Worm (Caenorhabditis elegans): ENCODE results near the gene srt-3.
"Not testable (repeated sequence)": the region's sequence is repeated elsewhere in the genome, so short reads cannot be mapped to it uniquely, and the experiment has no call there.

srt-3 gene

DNA sequence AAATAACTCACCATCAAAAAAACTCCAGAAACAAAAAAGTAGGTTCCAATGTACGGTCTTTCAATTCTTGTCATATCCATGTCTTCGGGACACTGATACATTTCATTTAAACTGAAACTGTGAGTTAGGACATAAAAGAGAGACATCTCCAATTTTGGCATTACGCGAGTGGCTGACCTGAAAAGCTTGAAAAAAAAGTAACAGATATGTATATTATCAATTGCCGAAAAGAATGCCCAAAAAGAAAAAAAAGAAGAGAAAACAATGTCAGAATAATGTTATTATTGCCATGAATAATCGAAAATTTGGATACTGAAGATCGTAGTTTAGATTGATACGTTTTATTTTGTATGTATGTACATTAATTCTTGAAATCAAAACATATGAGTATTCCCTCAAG, 3.5 kb downstream of the srt-3 start, which contains the start of gene srt-14:
Gene srt-14 (minus strand): TSS at position 101 of the 400 bp plus-strand sequence.
- TF ChIP-seq unc-62 (GFP tag; optimal IDR thresholded peaks at IDR 0.05): no peak

DNA sequence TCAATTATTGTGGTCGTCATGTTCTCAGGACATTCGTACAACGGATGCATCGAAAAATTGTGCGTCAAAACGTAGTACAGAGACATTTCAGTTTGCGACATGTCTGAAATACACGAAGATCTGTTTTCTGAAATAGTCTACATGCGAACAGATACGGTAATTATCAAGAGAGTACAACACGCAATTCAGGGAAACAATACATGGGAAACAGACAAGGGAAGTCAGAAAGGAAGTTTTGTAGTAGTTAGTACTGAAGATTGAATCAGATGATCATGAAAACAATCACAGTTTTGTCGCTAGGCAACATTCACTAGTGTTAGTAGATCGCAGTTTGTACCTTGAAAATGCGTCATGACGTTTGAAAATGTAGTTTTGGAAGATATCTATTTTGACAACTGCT, 9.9 kb downstream of the srt-3 start, which contains the start of gene srt-13:
Gene srt-13 (minus strand): TSS at position 101 of the 400 bp plus-strand sequence.
- no peak for TF ChIP-seq unc-62 (GFP tag; optimal IDR thresholded peaks at IDR 0.05)

DNA sequence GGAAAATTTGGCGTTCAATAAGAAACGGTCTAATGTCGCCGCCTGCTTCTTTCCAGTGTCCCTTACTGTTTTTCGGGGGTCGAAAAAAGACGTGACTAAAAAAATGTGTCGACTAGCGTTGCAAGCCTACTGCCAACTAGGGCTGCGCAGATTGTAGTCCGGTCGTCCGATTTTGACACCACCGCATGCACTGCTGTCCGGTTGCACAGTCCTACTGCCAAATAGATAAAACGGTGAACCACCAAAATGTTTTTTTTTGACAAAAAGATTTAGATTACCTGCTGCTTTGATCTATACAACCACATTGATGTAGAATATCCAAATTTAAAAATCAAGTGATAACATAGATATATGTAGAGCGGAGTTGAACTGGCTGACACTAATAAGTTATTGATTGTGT, 11.6 kb downstream of the srt-3 start:
- TF ChIP-seq unc-62 (GFP tag; optimal IDR thresholded peaks at IDR 0.05): no peak

DNA sequence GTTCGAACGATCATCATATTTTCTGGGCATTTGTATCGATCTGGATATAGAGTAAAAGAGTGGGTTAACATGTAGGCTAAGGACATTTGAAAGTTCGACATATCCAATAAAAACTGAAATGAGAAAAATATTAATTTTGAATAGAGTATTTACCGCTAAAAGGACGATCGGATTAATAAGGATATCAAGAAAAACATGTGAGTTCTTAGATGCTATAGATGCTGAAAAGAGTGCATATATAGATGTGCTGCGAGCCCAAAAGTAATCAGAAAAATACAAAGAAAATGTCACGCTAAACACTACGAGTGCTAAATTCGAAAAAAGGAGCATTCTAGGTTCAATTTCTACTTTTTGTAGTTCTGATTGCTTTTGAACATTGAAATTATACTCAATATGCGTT, 17.6 kb downstream of the srt-3 start, which contains the start of gene srt-12:
Gene srt-12 (minus strand): TSS at position 101 of the 400 bp plus-strand sequence.
- TF ChIP-seq unc-62 (GFP tag; optimal IDR thresholded peaks at IDR 0.05): no peak

DNA sequence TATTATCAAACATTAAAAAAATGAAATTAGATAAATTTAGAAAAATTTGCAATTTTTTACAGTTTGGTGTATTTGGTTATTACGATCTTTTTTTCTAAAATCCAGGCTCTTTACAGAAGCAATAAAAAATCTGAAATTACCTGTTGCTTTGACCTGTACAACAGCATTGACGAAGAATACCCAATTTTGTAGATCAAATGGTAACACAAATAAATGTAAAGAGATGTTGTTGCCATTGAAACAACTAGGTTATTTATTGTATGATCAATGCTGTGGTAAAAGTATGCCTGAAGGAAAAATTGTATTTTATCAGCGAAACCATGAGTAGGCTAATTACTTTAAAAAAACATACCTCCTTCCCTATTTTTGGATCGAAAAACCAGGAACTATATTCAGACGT, 18.4 kb downstream of the srt-3 start:
- no peak for TF ChIP-seq unc-62 (GFP tag; optimal IDR thresholded peaks at IDR 0.05)

DNA sequence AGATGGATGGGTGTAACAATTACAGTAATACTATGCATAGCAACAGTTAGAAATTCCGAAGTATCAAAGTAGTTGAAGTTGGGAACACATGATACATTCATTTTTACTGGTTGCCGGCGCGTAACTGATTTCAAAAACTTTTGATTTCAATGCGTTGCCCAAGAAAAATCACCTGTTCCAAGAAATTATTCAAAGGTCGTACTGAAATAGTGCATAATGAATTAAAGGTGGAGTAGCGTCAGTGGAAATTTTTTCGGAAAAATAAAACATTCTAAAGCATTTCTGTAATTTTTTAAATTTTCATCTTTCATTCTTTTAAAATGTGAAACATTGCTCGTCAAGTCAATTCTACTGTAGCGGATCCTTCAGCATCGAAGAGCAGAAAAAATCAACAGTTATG, 19.7 kb downstream of the srt-3 start, which contains the start of gene srh-204:
Gene srh-204 (minus strand): TSS at position 101 of the 400 bp plus-strand sequence.
- TF ChIP-seq unc-62 (GFP tag; optimal IDR thresholded peaks at IDR 0.05): no peak

DNA sequence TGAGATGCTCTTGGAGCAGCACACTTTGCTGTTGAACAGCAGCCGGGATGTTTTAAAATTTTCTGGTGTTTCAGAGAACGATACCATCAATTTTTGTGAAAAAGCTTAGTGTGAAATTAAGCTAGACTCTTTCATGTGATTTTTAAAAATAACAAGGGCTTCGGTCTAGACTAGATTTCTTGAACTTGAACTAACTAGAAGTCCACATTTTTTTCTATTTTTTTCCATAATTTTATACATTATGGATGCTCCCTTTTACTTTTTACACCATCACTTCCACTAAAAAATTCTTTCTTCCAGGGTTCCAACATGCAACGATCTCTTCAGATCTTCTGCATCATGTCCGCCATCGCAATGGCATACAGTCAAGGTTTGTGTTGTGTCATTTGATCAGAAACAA, 23.9 kb downstream of the srt-3 start, which contains the start of gene nlp-13:
Gene nlp-13 (plus strand): TSS at position 301 of the 400 bp plus-strand sequence.
- no peak for TF ChIP-seq unc-62 (GFP tag; optimal IDR thresholded peaks at IDR 0.05)

DNA sequence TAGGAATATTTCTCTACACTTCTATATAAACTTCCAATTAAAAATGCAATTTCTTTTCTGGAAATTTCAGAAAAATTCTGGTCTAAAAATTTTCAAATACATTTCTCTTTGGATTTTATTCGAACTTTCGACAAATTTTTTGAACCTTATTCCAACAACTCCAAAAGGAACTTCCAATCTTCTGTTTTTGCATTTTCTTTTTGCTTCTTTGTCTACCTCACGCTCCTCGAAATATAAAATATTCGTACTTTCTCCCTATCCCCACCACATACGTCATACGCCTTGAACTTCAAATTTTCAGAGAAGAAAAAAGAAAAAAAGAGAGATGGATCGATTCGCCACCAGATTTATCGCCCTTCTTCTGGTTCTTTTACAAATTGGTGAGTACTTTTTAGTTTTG, 40.6 kb downstream of the srt-3 start, which contains the start of gene nlp-9:
Gene nlp-9 (plus strand): TSS at position 301 of the 400 bp plus-strand sequence.
- TF ChIP-seq unc-62 (GFP tag; optimal IDR thresholded peaks at IDR 0.05): no peak

DNA sequence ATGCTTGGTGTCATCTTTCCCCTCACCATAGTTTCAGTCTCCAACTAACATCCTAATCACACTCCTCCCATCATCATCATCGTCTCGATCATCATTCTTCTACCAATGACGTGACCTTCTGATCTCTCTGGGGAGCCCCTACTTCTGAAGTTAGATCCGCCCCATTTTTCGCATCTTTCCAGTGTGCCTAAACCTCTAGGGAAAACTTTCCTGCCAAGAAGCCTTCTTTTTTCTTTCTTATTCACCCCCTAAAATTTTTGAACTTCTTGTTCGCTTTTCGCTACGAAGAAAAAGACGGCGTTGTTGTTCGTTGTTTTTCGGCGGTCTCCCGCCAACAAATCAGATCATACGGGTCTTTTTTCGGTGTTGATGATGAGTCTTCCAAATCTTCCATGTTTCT, 41.7 kb downstream of the srt-3 start:
- TF ChIP-seq unc-62 (GFP tag; optimal IDR thresholded peaks at IDR 0.05): no peak

DNA sequence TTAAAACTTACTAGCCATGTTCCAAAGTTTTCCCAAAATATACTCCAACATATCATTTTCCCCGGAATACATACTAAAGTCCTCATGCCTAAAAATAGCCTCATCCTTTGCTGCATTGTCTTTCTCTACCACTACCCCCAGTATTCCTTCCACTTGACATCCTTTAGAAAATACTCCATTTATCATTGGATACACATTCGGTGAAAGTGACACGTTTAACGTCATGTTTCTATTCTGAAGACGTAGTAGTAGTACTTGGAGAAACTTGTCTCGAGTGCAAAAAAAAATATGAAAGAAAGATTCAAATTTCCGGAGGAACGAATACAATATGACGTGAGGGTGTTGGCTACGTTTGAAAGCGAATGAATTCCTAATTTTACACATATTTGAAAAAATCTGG, 43.1 kb downstream of the srt-3 start:
- TF ChIP-seq unc-62 (GFP tag; optimal IDR thresholded peaks at IDR 0.05): no peak

DNA sequence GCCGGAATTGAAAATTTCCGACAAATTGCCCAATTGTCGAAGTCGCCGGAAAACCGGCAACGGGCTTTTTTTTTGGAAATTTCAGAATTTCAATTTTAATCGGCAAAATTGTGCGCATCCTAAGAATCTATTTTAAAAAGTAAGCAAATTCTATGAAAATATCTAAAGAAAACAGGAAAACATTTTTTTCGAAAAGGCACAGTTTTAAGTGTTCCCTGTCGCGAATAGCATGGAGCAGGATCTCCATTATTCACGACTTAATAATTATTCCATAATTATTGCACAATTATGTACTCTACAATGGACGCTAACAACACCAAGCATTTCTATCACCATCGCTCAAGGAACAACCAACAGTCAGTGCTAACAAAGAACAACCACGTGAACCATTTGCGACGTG, 44.1 kb downstream of the srt-3 start, which contains the start of gene H43I07.4:
Gene H43I07.4 (plus strand): TSS at position 301 of the 400 bp plus-strand sequence.
- TF ChIP-seq unc-62 (GFP tag; optimal IDR thresholded peaks at IDR 0.05): not testable (repeated sequence)

DNA sequence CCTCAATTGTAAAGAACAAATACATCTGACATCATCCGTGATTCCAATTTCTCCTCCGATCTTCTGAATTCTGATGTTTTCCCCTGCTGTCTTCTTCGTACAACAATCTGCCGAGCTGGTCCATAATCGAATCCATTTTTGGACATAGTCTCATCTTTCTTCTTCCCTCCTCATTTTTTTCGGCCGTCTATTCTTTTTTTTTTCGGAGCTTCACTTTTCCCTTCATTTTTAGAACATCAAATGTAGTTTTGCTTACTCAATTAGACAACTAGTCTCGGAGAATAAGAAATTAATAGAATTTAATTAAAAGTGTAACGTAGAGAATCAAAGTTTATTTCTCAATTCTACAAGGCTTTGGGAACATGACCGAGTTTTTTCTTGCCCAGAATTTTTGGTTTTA, 48.5 kb downstream of the srt-3 start:
- no peak for TF ChIP-seq unc-62 (GFP tag; optimal IDR thresholded peaks at IDR 0.05)

Measured in whole organism, dauer.